Fruit fly (Drosophila melanogaster) whole organism, embryonic: ENCODE measurements around the gene OtopLc.

ENCODE experiments used
- Atf6 ChIP-seq: fragments of 200-800 bp; sonication (Bioruptor generic); IDR thresholded peaks from 2 replicates; pipeline ENCODE4 v1.3.6; 2022; ENCODE audit warnings: missing biosample characterization, missing genetic modification characterization
- CG10267 ChIP-seq: fragments of 200-800 bp; sonication (Bioruptor generic); optimal IDR thresholded peaks from 2 replicates; lab custom pipeline; 2018; ENCODE audit warnings: missing biosample characterization, mild to moderate bottlenecking, missing genetic modification characterization, moderate library complexity
- CG10462 ChIP-seq: fragments of 200-800 bp; sonication (Bioruptor generic); optimal IDR thresholded peaks from 2 replicates; lab custom pipeline; 2016; ENCODE audit warnings: missing biosample characterization, missing genetic modification characterization
- CG11560 ChIP-seq: fragments of 200-800 bp; sonication (Bioruptor generic); IDR thresholded peaks from 3 replicates; pipeline ENCODE4 v1.3.6; 2022; ENCODE audit warnings: missing biosample characterization, missing genetic modification characterization
- CG12236 ChIP-seq: fragments of 200-800 bp; sonication (Bioruptor generic); optimal IDR thresholded peaks from 2 replicates; lab custom pipeline; 2016; ENCODE audit warnings: missing biosample characterization, missing genetic modification characterization
- CG13296 ChIP-seq: fragments of 200-800 bp; sonication (Bioruptor generic); optimal IDR thresholded peaks from 3 replicates; lab custom pipeline; 2018; ENCODE audit warnings: missing biosample characterization, mild to moderate bottlenecking, missing genetic modification characterization
- CG14710 ChIP-seq: fragments of 200-800 bp; sonication (Bioruptor generic); optimal IDR thresholded peaks from 3 replicates; lab custom pipeline; 2019; ENCODE audit warnings: missing biosample characterization, mild to moderate bottlenecking, missing genetic modification characterization, moderate library complexity
- CG15073 ChIP-seq: fragments of 200-800 bp; sonication (Bioruptor generic); optimal IDR thresholded peaks from 2 replicates; lab custom pipeline; 2016; ENCODE audit warnings: missing biosample characterization, missing genetic modification characterization
- CG1603 ChIP-seq: fragments of 200-800 bp; sonication (Bioruptor generic); optimal IDR thresholded peaks from 2 replicates; lab custom pipeline; 2019; ENCODE audit warnings: missing biosample characterization, mild to moderate bottlenecking, missing genetic modification characterization, moderate library complexity
- CG16815 ChIP-seq: fragments of 200-800 bp; sonication (Bioruptor generic); optimal IDR thresholded peaks from 3 replicates; lab custom pipeline; 2017; ENCODE audit warnings: missing biosample characterization, mild to moderate bottlenecking, missing genetic modification characterization
- CG17568 ChIP-seq: fragments of 200-800 bp; sonication (Bioruptor generic); optimal IDR thresholded peaks from 2 replicates; lab custom pipeline; 2018; ENCODE audit warnings: missing biosample characterization, mild to moderate bottlenecking, missing genetic modification characterization, moderate library complexity
- CG17802 ChIP-seq: fragments of 200-800 bp; sonication (Bioruptor generic); optimal IDR thresholded peaks from 2 replicates; lab custom pipeline; 2018; ENCODE audit warnings: missing biosample characterization, mild to moderate bottlenecking, missing genetic modification characterization, moderate library complexity
- CG18011 ChIP-seq: fragments of 200-800 bp; sonication (Bioruptor generic); optimal IDR thresholded peaks from 2 replicates; lab custom pipeline; 2017; ENCODE audit warnings: missing biosample characterization, missing genetic modification characterization, mild to moderate bottlenecking, moderate library complexity, missing genotype
- CG2129 ChIP-seq: fragments of 200-800 bp; sonication (Bioruptor generic); IDR thresholded peaks from 2 replicates; pipeline ENCODE4 v1.3.6; 2022; ENCODE audit warnings: missing biosample characterization, missing genetic modification characterization; ENCODE audit not compliant: partially characterized antibody
- CG2199 ChIP-seq: fragments of 200-800 bp; sonication (Bioruptor generic); IDR thresholded peaks from 3 replicates; pipeline ENCODE4 v1.3.6; 2022; ENCODE audit warnings: missing biosample characterization, missing genetic modification characterization
- CG31224 ChIP-seq: fragments of 200-800 bp; sonication (Bioruptor generic); IDR thresholded peaks from 2 replicates; pipeline ENCODE4 v1.3.6; 2022; ENCODE audit warnings: missing biosample characterization, missing genetic modification characterization
- CG31441 ChIP-seq: fragments of 200-800 bp; sonication (Bioruptor generic); IDR thresholded peaks from 2 replicates; pipeline ENCODE4 v1.3.6; 2022; ENCODE audit warnings: missing biosample characterization, missing genetic modification characterization
- CG6689 ChIP-seq: fragments of 200-800 bp; sonication (Bioruptor generic); IDR thresholded peaks from 2 replicates; pipeline ENCODE4 v1.3.6; 2022; ENCODE audit warnings: missing biosample characterization, missing genetic modification characterization
- CG7963 ChIP-seq: fragments of 200-800 bp; sonication (Bioruptor generic); IDR thresholded peaks from 3 replicates; pipeline ENCODE4 v1.3.6; 2022; ENCODE audit warnings: missing biosample characterization, missing genetic modification characterization; ENCODE audit not compliant: partially characterized antibody
- CG8359 ChIP-seq: fragments of 200-800 bp; sonication (Bioruptor generic); optimal IDR thresholded peaks from 2 replicates; lab custom pipeline; 2017; ENCODE audit warnings: missing biosample characterization, mild to moderate bottlenecking, missing genetic modification characterization, borderline replicate concordance
- CTCF ChIP-seq: fragments of 200-800 bp; sonication (Bioruptor generic); optimal IDR thresholded peaks from 2 replicates; lab custom pipeline; 2017; ENCODE audit warnings: missing biosample characterization, mild to moderate bottlenecking, missing genetic modification characterization, moderate library complexity
- Ets97D ChIP-seq: fragments of 200-800 bp; sonication (Bioruptor generic); optimal IDR thresholded peaks from 3 replicates; lab custom pipeline; 2016; ENCODE audit warnings: missing biosample characterization, missing genetic modification characterization
- HHEX ChIP-seq: fragments of 200-800 bp; sonication (Bioruptor generic); optimal IDR thresholded peaks from 3 replicates; lab custom pipeline; 2017; ENCODE audit warnings: missing biosample characterization, mild to moderate bottlenecking, missing genetic modification characterization, missing genetic modification reagents
- HLH3B ChIP-seq: fragments of 200-800 bp; sonication (Bioruptor generic); IDR thresholded peaks from 2 replicates; pipeline ENCODE4 v1.3.6; 2022; ENCODE audit warnings: missing biosample characterization, missing genetic modification characterization
- HmgZ ChIP-seq: fragments of 200-800 bp; sonication (Bioruptor generic); optimal IDR thresholded peaks from 2 replicates; lab custom pipeline; 2018; ENCODE audit warnings: missing biosample characterization, mild to moderate bottlenecking, missing genetic modification characterization
- Hmr ChIP-seq: fragments of 200-800 bp; sonication (Bioruptor generic); optimal IDR thresholded peaks from 3 replicates; lab custom pipeline; 2017; ENCODE audit warnings: mild to moderate bottlenecking, missing biosample characterization, missing genetic modification reagents, missing genetic modification characterization
- Mes4 ChIP-seq: fragments of 200-800 bp; sonication (Bioruptor generic); optimal IDR thresholded peaks from 2 replicates; lab custom pipeline; 2016; ENCODE audit warnings: missing biosample characterization, missing genetic modification characterization
- Mrtf ChIP-seq: fragments of 200-800 bp; sonication (Bioruptor generic); IDR thresholded peaks from 3 replicates; pipeline ENCODE4 v1.3.6; 2022; ENCODE audit warnings: missing biosample characterization, missing genetic modification characterization
- Nf-YB ChIP-seq: fragments of 200-800 bp; sonication (Bioruptor generic); optimal IDR thresholded peaks from 3 replicates; lab custom pipeline; 2019; ENCODE audit warnings: missing biosample characterization, mild to moderate bottlenecking, missing genetic modification characterization, moderate library complexity
- Sin3A ChIP-seq: fragments of >200 bp; optimal IDR thresholded peaks from 2 replicates; lab custom pipeline; 2018
- Trl ChIP-seq, 3 experiments: fragments of >200 bp in 2 of 3; fragments of 200-800 bp in 1 of 3; sonication (Bioruptor generic) in 1 of 3; optimal IDR thresholded peaks; 2 replicates in 1 of 3; 3 replicates in 2 of 3; lab custom pipeline; 2016 to 2017; ENCODE audit warnings: missing biosample characterization in 1 of 3, missing genetic modification characterization in 1 of 3
- Vsx1 ChIP-seq: fragments of 200-800 bp; sonication (Bioruptor generic); optimal IDR thresholded peaks from 2 replicates; lab custom pipeline; 2017; ENCODE audit warnings: missing biosample characterization, mild to moderate bottlenecking, missing genetic modification characterization, missing genetic modification reagents
- YL-1 ChIP-seq: fragments of 200-800 bp; sonication (Bioruptor generic); optimal IDR thresholded peaks from 3 replicates; lab custom pipeline; 2017; ENCODE audit warnings: missing biosample characterization, mild to moderate bottlenecking, missing genetic modification characterization
- amos ChIP-seq: fragments of 200-800 bp; sonication (Bioruptor generic); IDR thresholded peaks from 2 replicates; pipeline ENCODE4 v1.3.6; 2022; ENCODE audit warnings: missing biosample characterization, missing genetic modification characterization; ENCODE audit not compliant: partially characterized antibody
- caup ChIP-seq: fragments of 200-800 bp; sonication (Bioruptor generic); optimal IDR thresholded peaks from 3 replicates; lab custom pipeline; 2017; ENCODE audit warnings: missing biosample characterization, mild to moderate bottlenecking, missing genetic modification characterization, moderate library complexity; ENCODE audit not compliant: severe bottlenecking
- chn ChIP-seq: fragments of 200-800 bp; sonication (Bioruptor generic); optimal IDR thresholded peaks from 2 replicates; lab custom pipeline; 2016; ENCODE audit warnings: missing biosample characterization, missing genetic modification characterization
- disco-r ChIP-seq: fragments of 200-800 bp; sonication (Bioruptor generic); optimal IDR thresholded peaks from 2 replicates; lab custom pipeline; 2016; ENCODE audit warnings: missing biosample characterization, missing genetic modification characterization
- esg ChIP-seq: fragments of 200-800 bp; sonication (Bioruptor generic); conservative IDR thresholded peaks from 2 replicates; pipeline ENCODE4 v1.3.6; 2022; ENCODE audit warnings: missing biosample characterization, missing genetic modification characterization
- fd3F ChIP-seq: fragments of 200-800 bp; sonication (Bioruptor generic); optimal IDR thresholded peaks from 2 replicates; lab custom pipeline; 2018; ENCODE audit warnings: missing biosample characterization, mild to moderate bottlenecking, missing genetic modification characterization, moderate library complexity
- gcm ChIP-seq: fragments of 200-800 bp; sonication (Bioruptor generic); optimal IDR thresholded peaks from 2 replicates; lab custom pipeline; 2019; ENCODE audit warnings: missing biosample characterization, mild to moderate bottlenecking, missing genetic modification characterization, moderate library complexity
- grn ChIP-seq: fragments of 200-800 bp; sonication (Bioruptor generic); optimal IDR thresholded peaks from 3 replicates; lab custom pipeline; 2017; ENCODE audit warnings: missing biosample characterization, missing genetic modification characterization
- hb ChIP-seq: fragments of 200-800 bp; sonication (Bioruptor generic); IDR thresholded peaks from 3 replicates; pipeline ENCODE4 v1.3.6; 2022; ENCODE audit warnings: missing biosample characterization, missing genetic modification characterization; ENCODE audit not compliant: partially characterized antibody
- ind ChIP-seq: fragments of 200-800 bp; sonication (Bioruptor generic); optimal IDR thresholded peaks from 3 replicates; lab custom pipeline; 2016; ENCODE audit warnings: missing biosample characterization, missing genetic modification characterization
- insv ChIP-seq, 2 experiments: fragments of 200-800 bp; sonication (Bioruptor generic); optimal IDR thresholded peaks; 3 replicates each; lab custom pipeline; 2016 to 2018; ENCODE audit warnings: missing biosample characterization in 2 of 2, missing genetic modification characterization in 2 of 2
- ken ChIP-seq: fragments of 200-800 bp; sonication (Bioruptor generic); IDR thresholded peaks from 3 replicates; pipeline ENCODE4 v1.3.6; 2022; ENCODE audit warnings: missing biosample characterization, missing genetic modification characterization
- klu ChIP-seq: fragments of 200-800 bp; sonication (Bioruptor generic); IDR thresholded peaks from 2 replicates; pipeline ENCODE4 v1.3.6; 2022; ENCODE audit warnings: missing biosample characterization, missing genetic modification characterization
- lmd ChIP-seq: fragments of 200-800 bp; sonication (Bioruptor generic); IDR thresholded peaks from 2 replicates; pipeline ENCODE4 v1.3.6; 2022; ENCODE audit warnings: missing biosample characterization, missing genetic modification characterization
- sisA ChIP-seq: fragments of 200-800 bp; sonication (Bioruptor generic); IDR thresholded peaks from 2 replicates; pipeline ENCODE4 v1.3.6; 2022; ENCODE audit warnings: missing biosample characterization, missing genetic modification characterization
- sug ChIP-seq: fragments of 200-800 bp; optimal IDR thresholded peaks from 2 replicates; lab custom pipeline; 2019; ENCODE audit warnings: missing biosample characterization, mild to moderate bottlenecking, missing genetic modification characterization, moderate library complexity
- unpg ChIP-seq: fragments of 200-800 bp; sonication (Bioruptor generic); optimal IDR thresholded peaks from 3 replicates; lab custom pipeline; 2018; ENCODE audit warnings: missing biosample characterization, mild to moderate bottlenecking, missing genetic modification characterization, moderate library complexity

OtopLc gene

dm6 chrX:5638588-5638987, 24.1 kb downstream of the OtopLc start (continued):
- peak; percentile 43 for TF ChIP-seq chn
- no peak for TF ChIP-seq Ets97D (GFP tag; lab: Kevin White, UChicago)
- TF ChIP-seq lmd (GFP tag; lab: Robert Waterston, UW), result peak; percentile 67
- peak; percentile 64; the same call in 1 of the 2 replicates for TF ChIP-seq esg (GFP tag; lab: Robert Waterston, UW)
- TF ChIP-seq unpg (GFP tag; lab: Kevin White, UChicago), result peak; percentile 68
- TF ChIP-seq HHEX (GFP tag; lab: Kevin White, UChicago), result peak; percentile 25
- peak; percentile 26; the same call in 1 of the 2 replicates for TF ChIP-seq CG31224
- peak; percentile 69 for TF ChIP-seq Mrtf
- no peak for TF ChIP-seq CG14710 (tag; lab: Kevin White, UChicago)
- TF ChIP-seq amos (GFP tag; lab: Robert Waterston, UW), result no peak
- no peak for TF ChIP-seq Vsx1
- no peak for TF ChIP-seq CG17568 (GFP tag; lab: Kevin White, UChicago)
- TF ChIP-seq CG2199 (GFP tag; lab: Robert Waterston, UW), result 0 out of 3 replicates have a peak, but pooled peaks have one; percentile 24
- no peak for TF ChIP-seq Sin3A (lab: Kevin White, UChicago)
- TF ChIP-seq ken, result peak; percentile 49; the same call in 2 of the 3 replicates
- peak; percentile 61 for TF ChIP-seq sisA (GFP tag; lab: Robert Waterston, UW)
- TF ChIP-seq grn (GFP tag; lab: Kevin White, UChicago), result no peak
- TF ChIP-seq CG15073 (GFP tag; lab: Kevin White, UChicago), result no peak
- no peak for TF ChIP-seq hb (GFP tag; lab: Robert Waterston, UW)
- no peak for TF ChIP-seq CG12236 (GFP tag; lab: Kevin White, UChicago)
- TF ChIP-seq CG2129 (GFP tag; lab: Robert Waterston, UW), result no peak
- peak; percentile 58 for TF ChIP-seq Hmr (GFP tag; lab: Kevin White, UChicago)
- TF ChIP-seq Mes4 (GFP tag; lab: Kevin White, UChicago), result peak; percentile 24
- TF ChIP-seq Nf-YB (GFP tag; lab: Kevin White, UChicago), result no peak
- no peak for TF ChIP-seq CG7963
- peak; percentile 9 for TF ChIP-seq CG10462 (GFP tag; lab: Kevin White, UChicago)
- TF ChIP-seq CG18011 (GFP tag; lab: Kevin White, UChicago), result no peak
- no peak for TF ChIP-seq insv (GFP tag; optimal IDR thresholded peaks at IDR 0.05; lab: Kevin White, UChicago)
- TF ChIP-seq klu (GFP tag; lab: Robert Waterston, UW), result 0 out of 2 replicates have a peak, but pooled peaks have one; percentile 27
- TF ChIP-seq CG10267 (tag; lab: Kevin White, UChicago), result peak; percentile 8
- TF ChIP-seq CG1603 (tag; lab: Kevin White, UChicago), result peak; percentile 60
- peak; percentile 75 for TF ChIP-seq Atf6 (GFP tag; lab: Robert Waterston, UW)
- TF ChIP-seq fd3F (GFP tag; lab: Kevin White, UChicago), result peak; percentile 32
- peak; percentile 36 for TF ChIP-seq HmgZ (tag; lab: Kevin White, UChicago)
- no peak for TF ChIP-seq gcm (GFP tag; lab: Kevin White, UChicago)
- TF ChIP-seq CG6689 (GFP tag; lab: Robert Waterston, UW), result peak; percentile 52
- TF ChIP-seq HLH3B (GFP tag; lab: Robert Waterston, UW), result peak; percentile 78
- peak; percentile 27 for TF ChIP-seq CG16815
- peak; percentile 70 for TF ChIP-seq caup (GFP tag; lab: Kevin White, UChicago)
- peak; percentile 50 for TF ChIP-seq ind (GFP tag; lab: Kevin White, UChicago)
- TF ChIP-seq CG17802, result peak; percentile 15
- no peak for TF ChIP-seq Trl (optimal IDR thresholded peaks at IDR 0.05; lab: Kevin White, UChicago)
- TF ChIP-seq Trl (GFP tag; optimal IDR thresholded peaks at IDR 0.05; lab: Kevin White, UChicago), result peak; percentile 54
- TF ChIP-seq CG11560, result no peak
- no peak for TF ChIP-seq CTCF (GFP tag; lab: Kevin White, UChicago)
- TF ChIP-seq disco-r (GFP tag; lab: Kevin White, UChicago), result no peak
- peak; percentile 43 for TF ChIP-seq sug (tag; lab: Kevin White, UChicago)
- TF ChIP-seq CG13296, result peak; percentile 38
- TF ChIP-seq YL-1, result no peak
- no peak for TF ChIP-seq CG8359 (GFP tag; lab: Kevin White, UChicago)
- TF ChIP-seq CG31441 (GFP tag; lab: Robert Waterston, UW), result no peak
